Worm (Caenorhabditis elegans) whole organism, L1 larva: ENCODE measurements around the gene lat-1.

ENCODE experiments used
- alr-1 ChIP-seq: fragments of 200-800 bp; sonication (Bioruptor generic); optimal IDR thresholded peaks from 2 replicates; lab custom pipeline; 2018; ENCODE audit warnings: borderline replicate concordance, mild to moderate bottlenecking, missing genetic modification characterization, missing compliant biosample characterization
- ceh-8 ChIP-seq: fragments of 200-800 bp; sonication (Bioruptor generic); optimal IDR thresholded peaks from 2 replicates; lab custom pipeline; 2018; ENCODE audit warnings: mild to moderate bottlenecking, missing genetic modification characterization, moderate library complexity, missing compliant biosample characterization
- ceh-88 ChIP-seq: fragments of 200-800 bp; sonication (Bioruptor generic); IDR thresholded peaks from 2 replicates; pipeline ENCODE4 v1.3.6; 2022; ENCODE audit warnings: missing genetic modification characterization, missing compliant biosample characterization
- ceh-90 ChIP-seq: sonication (generic microtip); optimal IDR thresholded peaks from 2 replicates; lab custom pipeline; 2016; ENCODE audit warnings: missing genetic modification characterization, missing compliant biosample characterization
- efl-1 ChIP-seq, 4 experiments: fragments of 150-350 bp; optimal IDR thresholded peaks in 3 of 4; peaks in 1 of 4; 1 replicate in 1 of 4; 2 replicates in 3 of 4; lab custom pipeline; 2014; ENCODE audit warnings: missing biosample characterization in 2 of 4, missing genetic modification characterization in 2 of 4, missing genetic modification reagents in 2 of 4
- efl-3 ChIP-seq: fragments of 200-800 bp; sonication (Bioruptor generic); optimal IDR thresholded peaks from 2 replicates; lab custom pipeline; 2018; ENCODE audit warnings: mild to moderate bottlenecking, missing genetic modification characterization, missing compliant biosample characterization
- egl-13 ChIP-seq: sonication (generic microtip); optimal IDR thresholded peaks from 2 replicates; lab custom pipeline; 2016; ENCODE audit warnings: missing genotype, missing genetic modification reagents, missing genetic modification characterization, missing compliant biosample characterization
- elt-2 ChIP-seq: sonication (generic microtip); optimal IDR thresholded peaks from 2 replicates; lab custom pipeline; 2016; ENCODE audit warnings: missing genetic modification characterization, mild to moderate bottlenecking, inconsistent platforms, missing compliant biosample characterization, missing genetic modification reagents
- fkh-8 ChIP-seq: sonication (generic microtip); optimal IDR thresholded peaks from 2 replicates; lab custom pipeline; 2016; ENCODE audit warnings: mild to moderate bottlenecking, missing genetic modification characterization, missing compliant biosample characterization
- fos-1 ChIP-seq: fragments of 150-350 bp; optimal IDR thresholded peaks from 2 replicates; lab custom pipeline; 2014; ENCODE audit warnings: missing biosample characterization, missing genetic modification characterization
- hlh-17 ChIP-seq: fragments of 200-800 bp; sonication (Bioruptor generic); optimal IDR thresholded peaks from 2 replicates; lab custom pipeline; 2018; ENCODE audit warnings: missing genetic modification characterization, mild to moderate bottlenecking, missing compliant biosample characterization, moderate library complexity, borderline replicate concordance
- lin-13 ChIP-seq: fragments of 150-350 bp; optimal IDR thresholded peaks from 2 replicates; lab custom pipeline; 2014; ENCODE audit warnings: missing biosample characterization, missing genetic modification reagents, missing genetic modification characterization
- lin-14 ChIP-seq: fragments of 200-800 bp; sonication (Bioruptor generic); optimal IDR thresholded peaks from 2 replicates; lab custom pipeline; 2018; ENCODE audit warnings: mild to moderate bottlenecking, missing genetic modification characterization, moderate library complexity, missing compliant biosample characterization
- lin-35 ChIP-seq, 2 experiments: fragments of 150-350 bp; optimal IDR thresholded peaks; 2 replicates each; lab custom pipeline; 2014; ENCODE audit warnings: missing biosample characterization in 2 of 2, missing genetic modification characterization in 2 of 2, missing genetic modification reagents in 2 of 2
- lir-3 ChIP-seq: sonication (generic microtip); optimal IDR thresholded peaks from 2 replicates; lab custom pipeline; 2016; ENCODE audit warnings: mild to moderate bottlenecking, missing genetic modification characterization, moderate library complexity, missing compliant biosample characterization; ENCODE audit not compliant: poor library complexity
- mab-9 ChIP-seq: fragments of 200-800 bp; sonication (Bioruptor generic); IDR thresholded peaks from 2 replicates; pipeline ENCODE4 v1.3.6; 2022; ENCODE audit warnings: missing genetic modification reagents, missing genetic modification characterization, missing compliant biosample characterization
- mef-2 ChIP-seq: fragments of 150-350 bp; optimal IDR thresholded peaks from 2 replicates; lab custom pipeline; 2014; ENCODE audit warnings: missing biosample characterization, missing genetic modification characterization
- nhr-11 ChIP-seq: fragments of 150-350 bp; optimal IDR thresholded peaks from 2 replicates; lab custom pipeline; 2014; ENCODE audit warnings: missing biosample characterization, missing genetic modification characterization
- nhr-237 ChIP-seq: fragments of 150-350 bp; optimal IDR thresholded peaks from 2 replicates; lab custom pipeline; 2014; ENCODE audit warnings: missing biosample characterization, missing genetic modification characterization
- nhr-77 ChIP-seq: fragments of 150-350 bp; optimal IDR thresholded peaks from 2 replicates; lab custom pipeline; 2014; ENCODE audit warnings: missing biosample characterization, missing genetic modification characterization
- nhr-90 ChIP-seq: sonication (generic microtip); optimal IDR thresholded peaks from 2 replicates; lab custom pipeline; 2016; ENCODE audit warnings: mild to moderate bottlenecking, missing genetic modification characterization, missing compliant biosample characterization; ENCODE audit not compliant: poor library complexity
- pag-3 ChIP-seq: sonication (generic microtip); optimal IDR thresholded peaks from 2 replicates; lab custom pipeline; 2017; ENCODE audit warnings: missing genetic modification characterization, mild to moderate bottlenecking, missing compliant biosample characterization, antibody characterized with exemption, borderline replicate concordance; ENCODE audit not compliant: insufficient read depth
- pax-3 ChIP-seq: fragments of 200-800 bp; sonication (Bioruptor generic); optimal IDR thresholded peaks from 2 replicates; lab custom pipeline; 2018; ENCODE audit warnings: mild to moderate bottlenecking, missing genetic modification characterization, moderate library complexity, missing compliant biosample characterization
- snpc-4 ChIP-seq: fragments of 150-350 bp; optimal IDR thresholded peaks from 2 replicates; lab custom pipeline; 2014; ENCODE audit warnings: missing biosample characterization, missing genetic modification characterization
- sox-4 ChIP-seq: sonication (generic microtip); optimal IDR thresholded peaks from 2 replicates; lab custom pipeline; 2016; ENCODE audit warnings: missing genetic modification characterization, missing compliant biosample characterization
- sup-37 ChIP-seq: fragments of 200-800 bp; sonication (Bioruptor generic); optimal IDR thresholded peaks from 2 replicates; lab custom pipeline; 2018; ENCODE audit warnings: mild to moderate bottlenecking, missing genetic modification characterization, missing compliant biosample characterization
- unc-130 ChIP-seq: fragments of 150-350 bp; optimal IDR thresholded peaks from 2 replicates; lab custom pipeline; 2017; ENCODE audit warnings: missing biosample characterization, missing genetic modification characterization, inconsistent platforms
- unc-62 ChIP-seq: fragments of 150-350 bp; optimal IDR thresholded peaks from 2 replicates; lab custom pipeline; 2014; ENCODE audit warnings: missing biosample characterization, missing genetic modification reagents, missing genetic modification characterization
- unc-86 ChIP-seq: sonication (generic microtip); optimal IDR thresholded peaks from 2 replicates; lab custom pipeline; 2016; ENCODE audit warnings: missing genetic modification characterization, missing compliant biosample characterization
- unc-98 ChIP-seq: fragments of 200-800 bp; sonication (Bioruptor generic); IDR thresholded peaks from 2 replicates; pipeline ENCODE4 v1.3.6; 2022; ENCODE audit warnings: missing genetic modification characterization, missing compliant biosample characterization
- zag-1 ChIP-seq: fragments of 150-350 bp; optimal IDR thresholded peaks from 2 replicates; lab custom pipeline; 2014; ENCODE audit warnings: missing biosample characterization, missing genetic modification characterization
- ztf-11 ChIP-seq, 2 experiments: sonication (generic microtip); optimal IDR thresholded peaks; 2 replicates each; lab custom pipeline; 2016 to 2017; ENCODE audit warnings: missing genetic modification characterization in 2 of 2, missing biosample characterization in 1 of 2, missing compliant biosample characterization in 1 of 2

lat-1 gene

ce11 chrII:8891606-8892005 lies 5.0 kb upstream of the lat-1 start:
- TF ChIP-seq unc-86 (tag; lab: Kevin White, UChicago) (no peak), nhr-77 (tag; lab: Kevin White, UChicago) (peak; percentile 33), ztf-11 (tag; optimal IDR thresholded peaks at IDR 0.05; lab: Kevin White, UChicago) (no peak), fkh-8 (tag; lab: Kevin White, UChicago) (peak; percentile 44), lin-14 (GFP tag; lab: Kevin White, UChicago) (peak; percentile 61), fos-1 (tag; lab: Kevin White, UChicago) (no peak)

DNA sequence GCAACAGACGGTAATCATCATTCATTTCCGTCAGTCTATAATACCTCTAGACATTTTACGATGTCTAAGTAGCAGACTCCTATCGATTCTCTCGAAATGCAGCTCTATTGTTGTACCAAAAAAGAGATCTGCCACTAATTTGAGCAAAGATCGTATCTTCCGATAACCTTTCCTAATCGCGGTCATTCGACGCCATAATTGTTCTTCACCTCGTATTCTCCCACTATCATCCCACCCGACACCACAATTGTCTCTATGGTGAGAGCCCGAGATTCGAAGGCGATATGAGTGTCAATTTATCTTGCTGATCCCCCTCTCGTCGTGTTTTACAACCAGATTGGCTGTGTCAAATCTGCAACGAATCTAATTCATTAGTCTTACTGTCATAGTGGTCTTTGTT lies 1.2 kb upstream of the lat-1 start:
- TF ChIP-seq lin-13 (GFP tag; lab: Kevin White, UChicago) (no peak), zag-1 (tag; lab: Kevin White, UChicago) (no peak), snpc-4 (no peak), nhr-237 (tag; lab: Kevin White, UChicago) (no peak), efl-1 (optimal IDR thresholded peaks at IDR 0.05; lab: Kevin White, UChicago) (no peak), efl-1 (GFP tag; optimal IDR thresholded peaks at IDR 0.05 in 1 of 2; lab: Kevin White, UChicago) (no peak), ceh-88 (GFP tag; lab: Robert Waterston, UW) (no peak)

DNA sequence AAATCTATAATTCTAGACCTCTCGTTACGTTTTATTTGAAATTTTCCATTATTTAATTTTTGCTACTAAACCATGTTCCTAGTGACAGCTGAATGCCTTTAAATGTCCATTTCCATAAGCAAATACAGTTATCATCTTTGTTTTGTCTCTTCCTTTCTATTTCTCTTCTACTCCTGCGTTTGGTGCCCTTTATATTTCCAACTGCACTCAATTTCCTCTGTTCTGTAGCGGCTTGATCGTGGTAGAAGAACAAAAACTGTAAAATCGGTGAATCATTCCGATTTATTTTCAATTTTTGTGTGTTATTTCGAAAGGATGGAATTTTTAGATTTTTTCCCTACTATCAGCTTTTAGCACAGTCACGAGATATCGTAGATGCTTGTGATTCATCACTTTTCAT lies 746 bp upstream of the lat-1 start:
- no peak for TF ChIP-seq nhr-11 (tag; lab: Kevin White, UChicago)
- no peak for TF ChIP-seq lin-35 (GFP tag; optimal IDR thresholded peaks at IDR 0.05; lab: Kevin White, UChicago)
- no peak for TF ChIP-seq unc-98
- TF ChIP-seq mef-2 (tag; lab: Kevin White, UChicago): no peak
- TF ChIP-seq ceh-90 (tag; lab: Kevin White, UChicago): no peak
- TF ChIP-seq, all 84 proteins: peak for 0

- no peak for TF ChIP-seq hlh-17 (GFP tag; lab: Kevin White, UChicago)
- no peak for TF ChIP-seq efl-1 (optimal IDR thresholded peaks at IDR 0.05; lab: Kevin White, UChicago)
- TF ChIP-seq efl-1 (GFP tag; optimal IDR thresholded peaks at IDR 0.05 in 1 of 2; lab: Kevin White, UChicago): peak in 1 of 2 experiments; percentile 88
- no peak for TF ChIP-seq mef-2 (tag; lab: Kevin White, UChicago)
- TF ChIP-seq elt-2 (tag; lab: Kevin White, UChicago): no peak
These were observed 603 bp downstream of the lat-1 start for ce11 chrII:8897244-8897643.

- TF ChIP-seq mef-2 (tag; lab: Kevin White, UChicago): no peak
These were observed 2.1 kb downstream of the lat-1 start for ce11 chrII:8898582-8899356.

DNA sequence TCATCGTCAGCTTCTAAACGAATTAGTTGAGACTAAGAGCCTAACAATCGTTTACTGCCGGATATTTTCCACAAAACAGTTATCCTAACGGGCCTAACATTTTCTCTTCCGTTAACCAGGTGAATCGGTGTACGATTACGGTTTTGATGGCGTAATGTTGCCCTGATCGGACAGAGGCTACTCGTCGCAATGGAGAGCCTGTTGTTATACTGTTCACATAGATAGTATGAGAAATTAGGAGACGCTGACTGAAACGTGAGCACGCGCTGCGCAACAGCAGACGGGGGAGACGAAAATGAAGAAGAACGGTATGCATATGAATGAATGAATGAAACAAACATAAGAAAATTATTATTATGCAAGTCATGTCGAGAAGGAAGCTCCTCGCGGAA lies 2.7 kb downstream of the lat-1 start:
- TF ChIP-seq pag-3 (tag; lab: Kevin White, UChicago) (no peak), unc-130 (tag; lab: Kevin White, UChicago) (no peak), alr-1 (tag; lab: Kevin White, UChicago) (no peak), ceh-88 (GFP tag; lab: Robert Waterston, UW) (no peak), pax-3 (tag; lab: Kevin White, UChicago) (no peak), nhr-90 (tag; lab: Kevin White, UChicago) (no peak), lir-3 (no peak), sup-37 (GFP tag; lab: Kevin White, UChicago) (no peak)

DNA sequence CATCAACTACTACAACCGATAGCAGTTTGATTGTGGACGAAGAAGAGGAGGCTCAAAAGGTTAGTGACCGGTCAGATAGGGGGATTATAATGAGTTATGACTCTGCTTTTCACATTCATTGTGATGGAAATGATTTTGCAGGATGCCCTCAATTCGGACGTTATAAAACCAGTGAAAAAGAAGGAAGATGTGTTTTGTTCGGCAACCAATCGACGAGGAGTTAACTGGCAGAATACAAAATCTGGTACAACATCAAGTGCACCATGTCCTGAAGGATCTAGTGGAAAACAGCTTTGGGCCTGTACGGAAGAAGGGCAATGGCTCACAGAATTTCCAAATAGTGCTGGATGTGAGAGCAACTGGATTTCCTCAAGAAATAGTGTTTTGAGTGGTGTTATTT lies 7.2 kb downstream of the lat-1 start:
- TF ChIP-seq efl-3 (GFP tag; lab: Kevin White, UChicago) (no peak), unc-62 (GFP tag; lab: Kevin White, UChicago) (no peak), nhr-237 (tag; lab: Kevin White, UChicago) (no peak), sox-4 (no peak), ceh-8 (GFP tag; lab: Kevin White, UChicago) (no peak), mab-9 (GFP tag; lab: Robert Waterston, UW) (no peak), egl-13 (tag; lab: Kevin White, UChicago) (no peak), ceh-90 (tag; lab: Kevin White, UChicago) (no peak)
